Worm (Caenorhabditis elegans) whole organism, L1 larva: ENCODE measurements around the gene C16C10.13.

ENCODE experiments used
- C04F5.9 ChIP-seq: sonication (generic microtip); optimal IDR thresholded peaks from 2 replicates; lab custom pipeline; 2016; ENCODE audit warnings: missing genetic modification characterization, missing compliant biosample characterization
- C34B4.2 ChIP-seq: sonication (generic microtip); optimal IDR thresholded peaks from 2 replicates; lab custom pipeline; 2017; ENCODE audit warnings: mild to moderate bottlenecking, missing genetic modification characterization, missing compliant biosample characterization
- F16B12.6 ChIP-seq: fragments of 150-350 bp; optimal IDR thresholded peaks from 2 replicates; lab custom pipeline; 2014; ENCODE audit warnings: missing biosample characterization, missing genetic modification characterization
- Y116A8C.19 ChIP-seq: sonication (generic microtip); optimal IDR thresholded peaks from 2 replicates; lab custom pipeline; 2016; ENCODE audit warnings: missing compliant biosample characterization, missing genetic modification characterization, borderline replicate concordance
- alr-1 ChIP-seq: fragments of 200-800 bp; sonication (Bioruptor generic); optimal IDR thresholded peaks from 2 replicates; lab custom pipeline; 2018; ENCODE audit warnings: borderline replicate concordance, mild to moderate bottlenecking, missing genetic modification characterization, missing compliant biosample characterization
- ama-1 ChIP-seq: fragments of 150-350 bp; optimal IDR thresholded peaks from 2 replicates; lab custom pipeline; 2014
- blmp-1 ChIP-seq: fragments of 150-350 bp; optimal IDR thresholded peaks from 2 replicates; lab custom pipeline; 2014; ENCODE audit warnings: missing biosample characterization, missing genetic modification characterization
- ceh-8 ChIP-seq: fragments of 200-800 bp; sonication (Bioruptor generic); optimal IDR thresholded peaks from 2 replicates; lab custom pipeline; 2018; ENCODE audit warnings: mild to moderate bottlenecking, missing genetic modification characterization, moderate library complexity, missing compliant biosample characterization
- ceh-82 ChIP-seq, 3 experiments: fragments of 150-350 bp in 1 of 3; sonication (generic microtip) in 2 of 3; optimal IDR thresholded peaks; 2 replicates each; lab custom pipeline; 2014 to 2017; ENCODE audit warnings: missing biosample characterization in 3 of 3, missing genetic modification characterization in 3 of 3
- ceh-90 ChIP-seq: sonication (generic microtip); optimal IDR thresholded peaks from 2 replicates; lab custom pipeline; 2016; ENCODE audit warnings: missing genetic modification characterization, missing compliant biosample characterization
- ces-1 ChIP-seq: fragments of 150-350 bp; optimal IDR thresholded peaks from 2 replicates; lab custom pipeline; 2014; ENCODE audit warnings: missing biosample characterization, missing genetic modification reagents, missing genetic modification characterization
- dpl-1 ChIP-seq, 3 experiments: fragments of 150-350 bp in 2 of 3; sonication (generic microtip) in 1 of 3; optimal IDR thresholded peaks; 2 replicates each; lab custom pipeline; 2014 to 2017; ENCODE audit warnings: missing biosample characterization in 3 of 3, missing genetic modification characterization in 3 of 3, missing genetic modification reagents in 3 of 3
- efl-1 ChIP-seq, 4 experiments: fragments of 150-350 bp; optimal IDR thresholded peaks in 3 of 4; peaks in 1 of 4; 1 replicate in 1 of 4; 2 replicates in 3 of 4; lab custom pipeline; 2014; ENCODE audit warnings: missing biosample characterization in 2 of 4, missing genetic modification characterization in 2 of 4, missing genetic modification reagents in 2 of 4
- elt-2 ChIP-seq: sonication (generic microtip); optimal IDR thresholded peaks from 2 replicates; lab custom pipeline; 2016; ENCODE audit warnings: missing genetic modification characterization, mild to moderate bottlenecking, inconsistent platforms, missing compliant biosample characterization, missing genetic modification reagents
- elt-3 ChIP-seq, 6 experiments: fragments of 150-350 bp in 1 of 6; sonication (generic microtip); optimal IDR thresholded peaks; 2 replicates each; lab custom pipeline; 2017 to 2018; ENCODE audit warnings: missing biosample characterization in 6 of 6, missing genetic modification characterization in 6 of 6, inconsistent platforms in 1 of 6
- ets-5 ChIP-seq: fragments of 200-800 bp; sonication (Bioruptor generic); IDR thresholded peaks from 2 replicates; pipeline ENCODE4 v1.3.6; 2022; ENCODE audit warnings: missing genetic modification characterization, missing compliant biosample characterization
- fos-1 ChIP-seq: fragments of 150-350 bp; optimal IDR thresholded peaks from 2 replicates; lab custom pipeline; 2014; ENCODE audit warnings: missing biosample characterization, missing genetic modification characterization
- grh-1 ChIP-seq: fragments of 200-800 bp; sonication (Bioruptor generic); IDR thresholded peaks from 2 replicates; pipeline ENCODE4 v1.3.6; 2022; ENCODE audit warnings: missing genetic modification reagents, missing genetic modification characterization, missing compliant biosample characterization
- hpl-2 ChIP-seq: fragments of 150-350 bp; optimal IDR thresholded peaks from 2 replicates; lab custom pipeline; 2014; ENCODE audit warnings: missing biosample characterization, missing genetic modification reagents, missing genetic modification characterization
- isw-1 ChIP-seq: fragments of 200-800 bp; sonication (Bioruptor generic); IDR thresholded peaks from 2 replicates; pipeline ENCODE4 v1.3.6; 2022; ENCODE audit warnings: missing genetic modification characterization, missing compliant biosample characterization
- lin-14 ChIP-seq: fragments of 200-800 bp; sonication (Bioruptor generic); optimal IDR thresholded peaks from 2 replicates; lab custom pipeline; 2018; ENCODE audit warnings: mild to moderate bottlenecking, missing genetic modification characterization, moderate library complexity, missing compliant biosample characterization
- lin-15B ChIP-seq: fragments of 150-350 bp; sonication (generic microtip); optimal IDR thresholded peaks from 3 replicates; lab custom pipeline; 2014; ENCODE audit warnings: missing biosample characterization, missing genetic modification characterization
- lin-39 ChIP-seq: fragments of 150-350 bp; optimal IDR thresholded peaks from 2 replicates; lab custom pipeline; 2014; ENCODE audit warnings: missing biosample characterization, missing genetic modification reagents, missing genetic modification characterization
- lir-3 ChIP-seq: sonication (generic microtip); optimal IDR thresholded peaks from 2 replicates; lab custom pipeline; 2016; ENCODE audit warnings: mild to moderate bottlenecking, missing genetic modification characterization, moderate library complexity, missing compliant biosample characterization; ENCODE audit not compliant: poor library complexity
- lsy-2 ChIP-seq, 2 experiments: fragments of 150-350 bp; optimal IDR thresholded peaks; 2 replicates each; lab custom pipeline; 2014; ENCODE audit warnings: missing biosample characterization in 2 of 2, missing genetic modification characterization in 2 of 2
- mdl-1 ChIP-seq, 2 experiments: fragments of 150-350 bp; optimal IDR thresholded peaks; 2 replicates each; lab custom pipeline; 2014 to 2017; ENCODE audit warnings: missing biosample characterization in 2 of 2, missing genetic modification characterization in 2 of 2, inconsistent platforms in 1 of 2
- mef-2 ChIP-seq: fragments of 150-350 bp; optimal IDR thresholded peaks from 2 replicates; lab custom pipeline; 2014; ENCODE audit warnings: missing biosample characterization, missing genetic modification characterization
- nhr-11 ChIP-seq: fragments of 150-350 bp; optimal IDR thresholded peaks from 2 replicates; lab custom pipeline; 2014; ENCODE audit warnings: missing biosample characterization, missing genetic modification characterization
- nhr-12 ChIP-seq: sonication (generic microtip); optimal IDR thresholded peaks from 2 replicates; lab custom pipeline; 2017; ENCODE audit warnings: missing biosample characterization, missing genetic modification characterization
- nhr-20 ChIP-seq: sonication (generic microtip); optimal IDR thresholded peaks from 2 replicates; lab custom pipeline; 2016; ENCODE audit warnings: mild to moderate bottlenecking, missing genetic modification characterization, missing compliant biosample characterization
- nhr-237 ChIP-seq: fragments of 150-350 bp; optimal IDR thresholded peaks from 2 replicates; lab custom pipeline; 2014; ENCODE audit warnings: missing biosample characterization, missing genetic modification characterization
- nhr-47 ChIP-seq: sonication (generic microtip); optimal IDR thresholded peaks from 2 replicates; lab custom pipeline; 2016; ENCODE audit warnings: mild to moderate bottlenecking, missing genetic modification characterization, moderate library complexity, missing compliant biosample characterization
- nhr-84 ChIP-seq: sonication (generic microtip); optimal IDR thresholded peaks from 2 replicates; lab custom pipeline; 2017; ENCODE audit warnings: missing biosample characterization, missing genetic modification characterization
- pag-3 ChIP-seq: sonication (generic microtip); optimal IDR thresholded peaks from 2 replicates; lab custom pipeline; 2017; ENCODE audit warnings: missing genetic modification characterization, mild to moderate bottlenecking, missing compliant biosample characterization, antibody characterized with exemption, borderline replicate concordance; ENCODE audit not compliant: insufficient read depth
- pax-3 ChIP-seq: fragments of 200-800 bp; sonication (Bioruptor generic); optimal IDR thresholded peaks from 2 replicates; lab custom pipeline; 2018; ENCODE audit warnings: mild to moderate bottlenecking, missing genetic modification characterization, moderate library complexity, missing compliant biosample characterization
- rnt-1 ChIP-seq: sonication (generic microtip); optimal IDR thresholded peaks from 2 replicates; lab custom pipeline; 2016; ENCODE audit warnings: mild to moderate bottlenecking, missing genetic modification characterization, moderate library complexity, missing compliant biosample characterization
- snpc-4 ChIP-seq: fragments of 150-350 bp; optimal IDR thresholded peaks from 2 replicates; lab custom pipeline; 2014; ENCODE audit warnings: missing biosample characterization, missing genetic modification characterization
- snu-23 ChIP-seq: sonication (generic microtip); optimal IDR thresholded peaks from 2 replicates; lab custom pipeline; 2016; ENCODE audit warnings: missing genetic modification characterization, missing compliant biosample characterization
- sptf-1 ChIP-seq: fragments of 150-350 bp; optimal IDR thresholded peaks from 2 replicates; lab custom pipeline; 2014; ENCODE audit warnings: missing biosample characterization, missing genetic modification characterization
- sup-37 ChIP-seq: fragments of 200-800 bp; sonication (Bioruptor generic); optimal IDR thresholded peaks from 2 replicates; lab custom pipeline; 2018; ENCODE audit warnings: mild to moderate bottlenecking, missing genetic modification characterization, missing compliant biosample characterization
- tbx-2 ChIP-seq: sonication (generic microtip); optimal IDR thresholded peaks from 2 replicates; lab custom pipeline; 2016; ENCODE audit warnings: missing genetic modification characterization, missing compliant biosample characterization
- unc-130 ChIP-seq: fragments of 150-350 bp; optimal IDR thresholded peaks from 2 replicates; lab custom pipeline; 2017; ENCODE audit warnings: missing biosample characterization, missing genetic modification characterization, inconsistent platforms
- unc-98 ChIP-seq: fragments of 200-800 bp; sonication (Bioruptor generic); IDR thresholded peaks from 2 replicates; pipeline ENCODE4 v1.3.6; 2022; ENCODE audit warnings: missing genetic modification characterization, missing compliant biosample characterization
- vab-15 ChIP-seq: sonication (generic microtip); optimal IDR thresholded peaks from 2 replicates; lab custom pipeline; 2017; ENCODE audit warnings: missing genotype, mild to moderate bottlenecking, missing genetic modification characterization, missing compliant biosample characterization
- zip-4 ChIP-seq: fragments of 200-800 bp; sonication (Bioruptor generic); optimal IDR thresholded peaks from 2 replicates; lab custom pipeline; 2018; ENCODE audit warnings: mild to moderate bottlenecking, missing genetic modification characterization, moderate library complexity, missing compliant biosample characterization

The C16C10.13 gene

ce11 chrIII:4178564-4178963, 2.3 kb downstream of the C16C10.13 start, which contains the start of gene C16C10.2:
C16C10.2 (minus strand) TSS chrIII:4178664.
- no peak for TF ChIP-seq dpl-1 (GFP tag; optimal IDR thresholded peaks at IDR 0.05; lab: Kevin White, UChicago)

ce11 chrIII:4181338-4181737, 5.1 kb downstream of the C16C10.13 start, which contains the start of gene C16C10.1:
C16C10.1 (minus strand) TSS chrIII:4181438.
- TF ChIP-seq snu-23 (GFP tag; lab: Kevin White, UChicago), result no peak
- TF ChIP-seq vab-15 (tag; lab: Kevin White, UChicago), result no peak
- no peak for TF ChIP-seq mef-2 (tag; lab: Kevin White, UChicago)
- TF ChIP-seq lin-39, result no peak
- no peak for TF ChIP-seq ceh-90 (tag; lab: Kevin White, UChicago)
- no peak for TF ChIP-seq tbx-2 (tag; lab: Kevin White, UChicago)
- TF ChIP-seq ets-5 (GFP tag; lab: Robert Waterston, UW), result no peak
- TF ChIP-seq efl-1 (optimal IDR thresholded peaks at IDR 0.05; lab: Kevin White, UChicago), result no peak
- TF ChIP-seq efl-1 (GFP tag; optimal IDR thresholded peaks at IDR 0.05 in 1 of 2; lab: Kevin White, UChicago), result no peak
- no peak for TF ChIP-seq C04F5.9
- no peak for TF ChIP-seq zip-4
- TF ChIP-seq F16B12.6 (tag; lab: Kevin White, UChicago), result no peak
- TF ChIP-seq nhr-47, result no peak
- no peak for TF ChIP-seq unc-98 (GFP tag; lab: Robert Waterston, UW)
- TF ChIP-seq elt-2 (tag; lab: Kevin White, UChicago), result no peak
- no peak for TF ChIP-seq isw-1
- no peak for TF ChIP-seq nhr-12 (tag; lab: Kevin White, UChicago)
- TF ChIP-seq pax-3 (tag; lab: Kevin White, UChicago), result no peak
- TF ChIP-seq unc-130 (tag; lab: Kevin White, UChicago), result no peak
- no peak for TF ChIP-seq grh-1 (GFP tag; lab: Robert Waterston, UW)
- no peak for TF ChIP-seq ces-1 (GFP tag; lab: Kevin White, UChicago)

DNA sequence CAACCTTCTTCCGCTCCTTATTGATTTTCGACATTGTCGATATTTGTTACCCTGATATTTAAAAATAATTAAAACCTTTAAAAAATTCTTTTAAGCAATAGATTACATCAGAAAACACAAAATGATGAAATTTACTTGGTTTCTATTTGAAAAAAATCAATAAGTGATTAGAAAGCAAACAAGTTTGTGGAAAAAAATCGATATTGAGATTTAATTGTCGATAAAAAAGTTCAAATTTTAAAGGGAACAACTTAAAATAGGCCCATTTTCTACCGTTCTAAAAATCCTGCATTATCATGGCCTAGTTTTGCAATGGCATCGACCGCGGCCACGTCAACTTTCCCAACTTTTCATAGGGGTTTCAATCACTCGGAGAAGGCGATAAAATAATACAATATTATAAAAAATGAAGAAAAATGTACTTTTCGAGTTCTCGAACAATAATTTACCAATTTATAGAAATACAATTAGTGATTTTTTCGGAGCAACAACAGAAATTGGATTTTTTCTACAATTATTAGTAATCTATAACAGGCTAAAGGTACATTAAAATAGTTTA, 10.6 kb downstream of the C16C10.13 start, which contains the start of gene lars-1:
lars-1 (minus strand) TSS at position 51 of the 559 bp plus-strand sequence.
- TF ChIP-seq blmp-1 (tag; lab: Kevin White, UChicago), result peak; percentile 32
- no peak for TF ChIP-seq mdl-1 (tag; optimal IDR thresholded peaks at IDR 0.05; lab: Kevin White, UChicago)
- TF ChIP-seq hpl-2, result no peak
- TF ChIP-seq lin-15B, result no peak
- peak in 1 of 2 experiments; percentile 29 for TF ChIP-seq lsy-2 (tag; optimal IDR thresholded peaks at IDR 0.05; lab: Kevin White, UChicago)
- TF ChIP-seq ceh-82 (tag; optimal IDR thresholded peaks at IDR 0.05; lab: Kevin White, UChicago), result no peak
- TF ChIP-seq vab-15 (tag; lab: Kevin White, UChicago), result no peak
- TF ChIP-seq elt-2 (tag; lab: Kevin White, UChicago), result no peak
- no peak for TF ChIP-seq ama-1 (lab: Kevin White, UChicago)
- no peak for TF ChIP-seq tbx-2 (tag; lab: Kevin White, UChicago)
- TF ChIP-seq lir-3 (tag; lab: Kevin White, UChicago), result peak; percentile 15
- TF ChIP-seq grh-1 (GFP tag; lab: Robert Waterston, UW), result no peak
- no peak for TF ChIP-seq sptf-1
- peak; percentile 94 for TF ChIP-seq pag-3 (tag; lab: Kevin White, UChicago)
- TF ChIP-seq C34B4.2, result no peak
- TF ChIP-seq rnt-1, result peak; percentile 15
- no peak for TF ChIP-seq fos-1 (tag; lab: Kevin White, UChicago)
- no peak for TF ChIP-seq Y116A8C.19 (tag; lab: Kevin White, UChicago)
- TF ChIP-seq nhr-20 (tag; lab: Kevin White, UChicago), result no peak
- TF ChIP-seq nhr-11 (tag; lab: Kevin White, UChicago), result no peak
- no peak for TF ChIP-seq lin-14
- no peak for TF ChIP-seq pax-3 (tag; lab: Kevin White, UChicago)
- no peak for TF ChIP-seq nhr-237 (tag; lab: Kevin White, UChicago)
- TF ChIP-seq alr-1 (tag; lab: Kevin White, UChicago), result no peak
- TF ChIP-seq nhr-84 (tag; lab: Kevin White, UChicago), result no peak
- no peak for TF ChIP-seq nhr-12 (tag; lab: Kevin White, UChicago)
- TF ChIP-seq ceh-90 (tag; lab: Kevin White, UChicago), result no peak
- TF ChIP-seq snpc-4 (tag; lab: Kevin White, UChicago), result no peak
- TF ChIP-seq sup-37 (GFP tag; lab: Kevin White, UChicago), result no peak
- no peak for TF ChIP-seq F16B12.6 (tag; lab: Kevin White, UChicago)
- TF ChIP-seq efl-1 (optimal IDR thresholded peaks at IDR 0.05; lab: Kevin White, UChicago), result no peak
- peak in 1 of 2 experiments; percentile 81 for TF ChIP-seq efl-1 (GFP tag; optimal IDR thresholded peaks at IDR 0.05 in 1 of 2; lab: Kevin White, UChicago)
- peak in 1 of 3 experiments; percentile 10 for TF ChIP-seq dpl-1 (GFP tag; optimal IDR thresholded peaks at IDR 0.05; lab: Kevin White, UChicago)
- no peak for TF ChIP-seq ceh-8 (GFP tag; lab: Kevin White, UChicago)
- no peak for TF ChIP-seq isw-1
- TF ChIP-seq elt-3 (tag; optimal IDR thresholded peaks at IDR 0.05; lab: Kevin White, UChicago), result no peak
